Fruit fly (Drosophila melanogaster) whole organism, embryonic: Measurements from ENCODE around the gene bon.

ENCODE experiments used
- ATbp ChIP-seq: fragments of 200-800 bp; sonication (Bioruptor generic); optimal IDR thresholded peaks from 2 replicates; lab custom pipeline; 2017; ENCODE audit warnings: missing biosample characterization, mild to moderate bottlenecking, missing genetic modification characterization, missing genetic modification reagents
- Antp ChIP-seq: fragments of 200-800 bp; sonication (Bioruptor generic); optimal IDR thresholded peaks from 3 replicates; lab custom pipeline; 2016; ENCODE audit warnings: missing biosample characterization, missing genetic modification characterization
- Bteb2 ChIP-seq: fragments of 200-800 bp; sonication (Bioruptor generic); optimal IDR thresholded peaks from 2 replicates; lab custom pipeline; 2016; ENCODE audit warnings: missing biosample characterization, missing genetic modification characterization
- CG10543 ChIP-seq: fragments of 200-800 bp; sonication (Bioruptor generic); optimal IDR thresholded peaks from 3 replicates; lab custom pipeline; 2017; ENCODE audit warnings: missing biosample characterization, mild to moderate bottlenecking, missing genetic modification characterization, moderate library complexity
- CG13624 ChIP-seq: fragments of 200-800 bp; sonication (Bioruptor generic); optimal IDR thresholded peaks from 2 replicates; lab custom pipeline; 2016; ENCODE audit warnings: missing biosample characterization, missing genetic modification characterization
- CG14860 ChIP-seq: fragments of 200-800 bp; sonication (Bioruptor generic); IDR thresholded peaks from 3 replicates; pipeline ENCODE4 v1.3.6; 2022; ENCODE audit warnings: missing biosample characterization, missing genetic modification characterization; ENCODE audit not compliant: partially characterized antibody
- CG15696 ChIP-seq: fragments of 200-800 bp; sonication (Bioruptor generic); optimal IDR thresholded peaks from 2 replicates; lab custom pipeline; 2019; ENCODE audit warnings: missing biosample characterization, mild to moderate bottlenecking, missing genetic modification characterization, moderate library complexity
- CG17328 ChIP-seq: fragments of 200-800 bp; sonication (Bioruptor generic); IDR thresholded peaks from 2 replicates; pipeline ENCODE4 v1.3.6; 2022; ENCODE audit warnings: missing biosample characterization, missing genetic modification characterization
- CG17612 ChIP-seq: fragments of 200-800 bp; sonication (Bioruptor generic); IDR thresholded peaks from 2 replicates; pipeline ENCODE4 v1.3.6; 2022; ENCODE audit warnings: missing biosample characterization, missing genetic modification characterization
- CG2129 ChIP-seq: fragments of 200-800 bp; sonication (Bioruptor generic); IDR thresholded peaks from 2 replicates; pipeline ENCODE4 v1.3.6; 2022; ENCODE audit warnings: missing biosample characterization, missing genetic modification characterization; ENCODE audit not compliant: partially characterized antibody
- CG31441 ChIP-seq: fragments of 200-800 bp; sonication (Bioruptor generic); IDR thresholded peaks from 2 replicates; pipeline ENCODE4 v1.3.6; 2022; ENCODE audit warnings: missing biosample characterization, missing genetic modification characterization
- CG3407 ChIP-seq: fragments of 200-800 bp; sonication (Bioruptor generic); optimal IDR thresholded peaks from 2 replicates; lab custom pipeline; 2018; ENCODE audit warnings: missing biosample characterization, mild to moderate bottlenecking, missing genetic modification characterization
- CG7357 ChIP-seq: fragments of 200-800 bp; sonication (Bioruptor generic); IDR thresholded peaks from 3 replicates; pipeline ENCODE4 v1.3.6; 2022; ENCODE audit warnings: missing biosample characterization, missing genetic modification characterization
- CG7786 ChIP-seq: fragments of 200-800 bp; sonication (Bioruptor generic); optimal IDR thresholded peaks from 2 replicates; lab custom pipeline; 2016; ENCODE audit warnings: missing biosample characterization, missing genetic modification characterization
- CG7987 ChIP-seq: fragments of 200-800 bp; sonication (Bioruptor generic); optimal IDR thresholded peaks from 2 replicates; lab custom pipeline; 2018; ENCODE audit warnings: missing biosample characterization, mild to moderate bottlenecking, missing genetic modification characterization, moderate library complexity
- CG8281 ChIP-seq: fragments of 200-800 bp; sonication (Bioruptor generic); optimal IDR thresholded peaks from 2 replicates; lab custom pipeline; 2018; ENCODE audit warnings: missing biosample characterization, mild to moderate bottlenecking, missing genetic modification characterization, moderate library complexity
- CG9932 ChIP-seq: fragments of 200-800 bp; sonication (Bioruptor generic); IDR thresholded peaks from 2 replicates; pipeline ENCODE4 v1.3.6; 2022; ENCODE audit warnings: missing biosample characterization, missing genetic modification characterization
- CTCF ChIP-seq: fragments of 200-800 bp; sonication (Bioruptor generic); optimal IDR thresholded peaks from 2 replicates; lab custom pipeline; 2017; ENCODE audit warnings: missing biosample characterization, mild to moderate bottlenecking, missing genetic modification characterization, moderate library complexity
- Drgx ChIP-seq: fragments of 200-800 bp; sonication (Bioruptor generic); IDR thresholded peaks from 2 replicates; pipeline ENCODE4 v1.3.6; 2022; ENCODE audit warnings: missing biosample characterization, missing genetic modification characterization
- Kr ChIP-seq: fragments of 200-800 bp; sonication (Bioruptor generic); optimal IDR thresholded peaks from 2 replicates; lab custom pipeline; 2017; ENCODE audit warnings: missing biosample characterization, mild to moderate bottlenecking, missing genetic modification characterization
- Lim3 ChIP-seq: fragments of 200-800 bp; sonication (Bioruptor generic); IDR thresholded peaks from 2 replicates; pipeline ENCODE4 v1.3.6; 2022; ENCODE audit warnings: missing biosample characterization, missing genetic modification characterization
- Max ChIP-seq: fragments of 200-800 bp; sonication (Bioruptor generic); optimal IDR thresholded peaks from 2 replicates; lab custom pipeline; 2016; ENCODE audit warnings: missing biosample characterization, mild to moderate bottlenecking, missing genetic modification characterization
- NC2β ChIP-seq: fragments of 200-800 bp; sonication (Bioruptor generic); optimal IDR thresholded peaks from 2 replicates; lab custom pipeline; 2016; ENCODE audit warnings: missing biosample characterization, missing genetic modification characterization
- Neu2 ChIP-seq: fragments of 200-800 bp; sonication (Bioruptor generic); optimal IDR thresholded peaks from 3 replicates; lab custom pipeline; 2016; ENCODE audit warnings: missing biosample characterization, missing genetic modification characterization, borderline replicate concordance
- Nf-YC ChIP-seq: fragments of 200-800 bp; optimal IDR thresholded peaks from 3 replicates; lab custom pipeline; 2019; ENCODE audit warnings: missing biosample characterization, mild to moderate bottlenecking, missing genetic modification characterization, moderate library complexity
- Opbp ChIP-seq: fragments of 200-800 bp; sonication (Bioruptor generic); IDR thresholded peaks from 3 replicates; pipeline ENCODE4 v1.3.6; 2022; ENCODE audit warnings: missing biosample characterization, missing genetic modification characterization; ENCODE audit not compliant: partially characterized antibody
- Optix ChIP-seq: fragments of 200-800 bp; sonication (Bioruptor generic); IDR thresholded peaks from 3 replicates; pipeline ENCODE4 v1.3.6; 2022; ENCODE audit warnings: missing biosample characterization, missing genetic modification characterization
- Rfx ChIP-seq: fragments of 200-800 bp; sonication (Bioruptor generic); IDR thresholded peaks from 2 replicates; pipeline ENCODE4 v1.3.6; 2022; ENCODE audit warnings: missing biosample characterization, missing genetic modification characterization
- Sox100B ChIP-seq: fragments of 200-800 bp; sonication (Bioruptor generic); optimal IDR thresholded peaks from 3 replicates; lab custom pipeline; 2018; ENCODE audit warnings: missing biosample characterization, mild to moderate bottlenecking, missing genetic modification characterization
- Vsx1 ChIP-seq: fragments of 200-800 bp; sonication (Bioruptor generic); optimal IDR thresholded peaks from 2 replicates; lab custom pipeline; 2017; ENCODE audit warnings: missing biosample characterization, mild to moderate bottlenecking, missing genetic modification characterization, missing genetic modification reagents
- az2 ChIP-seq: fragments of 200-800 bp; sonication (Bioruptor generic); optimal IDR thresholded peaks from 3 replicates; lab custom pipeline; 2016; ENCODE audit warnings: missing biosample characterization, missing genetic modification characterization
- caup ChIP-seq: fragments of 200-800 bp; sonication (Bioruptor generic); optimal IDR thresholded peaks from 3 replicates; lab custom pipeline; 2017; ENCODE audit warnings: missing biosample characterization, mild to moderate bottlenecking, missing genetic modification characterization, moderate library complexity; ENCODE audit not compliant: severe bottlenecking
- chif ChIP-seq, 2 experiments: fragments of 200-800 bp; sonication (Bioruptor generic); optimal IDR thresholded peaks; 3 replicates each; lab custom pipeline; 2016; ENCODE audit warnings: missing biosample characterization in 2 of 2, missing genetic modification characterization in 2 of 2
- eve ChIP-seq, 2 experiments: fragments of >200 bp; optimal IDR thresholded peaks; 2 replicates each; lab custom pipeline; 2017; ENCODE audit warnings: missing biosample characterization in 2 of 2, missing genetic modification characterization in 2 of 2
- fd102C ChIP-seq: fragments of 200-800 bp; sonication (Bioruptor generic); optimal IDR thresholded peaks from 2 replicates; lab custom pipeline; 2018; ENCODE audit warnings: missing biosample characterization, mild to moderate bottlenecking, missing genetic modification characterization, moderate library complexity
- fd96Cb ChIP-seq: fragments of 200-800 bp; sonication (Bioruptor generic); optimal IDR thresholded peaks from 2 replicates; lab custom pipeline; 2018; ENCODE audit warnings: missing biosample characterization, mild to moderate bottlenecking, missing genetic modification characterization, moderate library complexity
- gce ChIP-seq: fragments of 200-800 bp; sonication (Bioruptor generic); IDR thresholded peaks from 3 replicates; pipeline ENCODE4 v1.3.6; 2022; ENCODE audit warnings: missing biosample characterization, missing genetic modification characterization
- grau ChIP-seq: fragments of 200-800 bp; optimal IDR thresholded peaks from 3 replicates; lab custom pipeline; 2019; ENCODE audit warnings: missing biosample characterization, mild to moderate bottlenecking, missing genetic modification characterization, moderate library complexity
- gro ChIP-seq: fragments of 200-800 bp; sonication (Bioruptor generic); optimal IDR thresholded peaks from 2 replicates; lab custom pipeline; 2016; ENCODE audit warnings: missing biosample characterization, missing genetic modification characterization
- ham ChIP-seq: fragments of 200-800 bp; sonication (Bioruptor generic); IDR thresholded peaks from 2 replicates; pipeline ENCODE4 v1.3.6; 2022; ENCODE audit warnings: missing biosample characterization, missing genetic modification characterization
- hkb ChIP-seq, 2 experiments: fragments of 200-800 bp in 1 of 2; fragments of >200 bp in 1 of 2; sonication (Bioruptor generic) in 1 of 2; IDR thresholded peaks in 1 of 2; optimal IDR thresholded peaks in 1 of 2; 2 replicates each; pipeline versions ENCODE4 v1.3.6 to Lab custom; 2017 to 2022; ENCODE audit warnings: missing biosample characterization in 1 of 2, missing genetic modification characterization in 1 of 2
- ind ChIP-seq: fragments of 200-800 bp; sonication (Bioruptor generic); optimal IDR thresholded peaks from 3 replicates; lab custom pipeline; 2016; ENCODE audit warnings: missing biosample characterization, missing genetic modification characterization
- jigr1 ChIP-seq: fragments of 200-800 bp; sonication (Bioruptor generic); IDR thresholded peaks from 3 replicates; pipeline ENCODE4 v1.3.6; 2022; ENCODE audit warnings: missing biosample characterization, missing genetic modification characterization
- luna ChIP-seq: fragments of 200-800 bp; sonication (Bioruptor generic); optimal IDR thresholded peaks from 2 replicates; lab custom pipeline; 2016; ENCODE audit warnings: missing biosample characterization, missing genetic modification characterization
- nmo ChIP-seq: fragments of 200-800 bp; sonication (Bioruptor generic); optimal IDR thresholded peaks from 2 replicates; lab custom pipeline; 2018; ENCODE audit warnings: missing biosample characterization, mild to moderate bottlenecking, missing genetic modification characterization, moderate library complexity
- pita ChIP-seq: fragments of 200-800 bp; sonication (Bioruptor generic); optimal IDR thresholded peaks from 2 replicates; lab custom pipeline; 2017; ENCODE audit warnings: missing biosample characterization, mild to moderate bottlenecking, missing genetic modification characterization
- row ChIP-seq: fragments of 200-800 bp; sonication (Bioruptor generic); IDR thresholded peaks from 3 replicates; pipeline ENCODE4 v1.3.6; 2022; ENCODE audit warnings: missing biosample characterization, missing genetic modification characterization
- sens ChIP-seq: fragments of 200-800 bp; sonication (Bioruptor generic); peaks from one replicate; lab custom pipeline; 2016; ENCODE audit warnings: missing biosample characterization, missing genetic modification characterization
- sens-2 ChIP-seq: fragments of 200-800 bp; sonication (Bioruptor generic); IDR thresholded peaks from 2 replicates; pipeline ENCODE4 v1.3.6; 2022; ENCODE audit warnings: missing biosample characterization, missing genetic modification characterization
- wek ChIP-seq: fragments of 200-800 bp; sonication (Bioruptor generic); optimal IDR thresholded peaks from 3 replicates; lab custom pipeline; 2018; ENCODE audit warnings: missing biosample characterization, mild to moderate bottlenecking, missing genetic modification characterization, moderate library complexity
- zfh1 ChIP-seq: fragments of 200-800 bp; sonication (Bioruptor generic); IDR thresholded peaks from 3 replicates; pipeline ENCODE4 v1.3.6; 2022; ENCODE audit warnings: missing biosample characterization, missing genetic modification characterization

The bon gene

DNA sequence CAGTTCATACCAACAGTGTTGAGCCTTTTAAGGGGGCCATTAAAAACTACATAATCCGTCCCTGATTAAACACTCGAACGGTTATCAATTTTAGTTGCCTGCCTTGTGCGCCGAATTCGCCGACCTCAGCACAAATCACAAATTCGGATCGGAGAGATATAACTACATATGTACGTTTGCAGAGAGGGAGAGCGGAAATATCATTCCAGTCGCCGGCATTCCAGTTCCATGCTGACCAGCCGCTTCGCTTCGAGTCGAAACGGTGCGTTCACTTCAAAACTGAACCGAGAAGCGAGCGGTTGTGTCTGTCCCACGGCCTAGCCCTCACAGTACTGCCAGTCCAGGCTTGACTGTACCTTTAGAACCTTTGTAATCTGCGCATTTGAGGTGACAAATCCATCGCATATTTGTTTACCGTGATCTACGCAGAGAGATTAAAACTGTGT is 18.4 kb upstream of the bon start (continued):
- TF ChIP-seq Antp = peak; percentile 19
- no peak for TF ChIP-seq fd102C (GFP tag; lab: Kevin White, UChicago)
- peak; percentile 42 for TF ChIP-seq caup
- no peak for TF ChIP-seq nmo (GFP tag; lab: Kevin White, UChicago)
- no peak for TF ChIP-seq Vsx1
- TF ChIP-seq Drgx = 0 out of 2 replicates have a peak, but pooled peaks have one; percentile 15
- TF ChIP-seq Sox100B (GFP tag; lab: Kevin White, UChicago) = no peak
- no peak for TF ChIP-seq NC2β (GFP tag; lab: Kevin White, UChicago)
- TF ChIP-seq Optix (GFP tag; lab: Robert Waterston, UW) = peak; percentile 16; the same call in 1 of the 3 replicates
- no peak for TF ChIP-seq CG17328 (GFP tag; lab: Robert Waterston, UW)
- TF ChIP-seq Lim3 (GFP tag; lab: Robert Waterston, UW) = no peak
- TF ChIP-seq CG13624 (GFP tag; lab: Kevin White, UChicago) = peak; percentile 11
- TF ChIP-seq jigr1 (GFP tag; lab: Robert Waterston, UW) = no peak
- peak; percentile 75 for TF ChIP-seq sens-2 (GFP tag; lab: Robert Waterston, UW)
- TF ChIP-seq CG9932 = peak; percentile 34; the same call in 1 of the 2 replicates
- peak; percentile 30 for TF ChIP-seq CG7987 (GFP tag; lab: Kevin White, UChicago)
- TF ChIP-seq wek = peak; percentile 5
- no peak for TF ChIP-seq ham (GFP tag; lab: Robert Waterston, UW)
- TF ChIP-seq gro = peak; percentile 49
- peak; percentile 45; the same call in 1 of the 3 replicates for TF ChIP-seq gce (GFP tag; lab: Robert Waterston, UW)
- no peak for TF ChIP-seq CG15696 (tag; lab: Kevin White, UChicago)
- TF ChIP-seq hkb (optimal IDR thresholded peaks at IDR 0.05; lab: Kevin White, UChicago) = no peak
- no peak for TF ChIP-seq hkb (GFP tag; IDR thresholded peaks at IDR 0.05; lab: Robert Waterston, UW)
- TF ChIP-seq grau (tag; lab: Kevin White, UChicago) = peak; percentile 88
- TF ChIP-seq Opbp (GFP tag; lab: Robert Waterston, UW) = no peak
- TF ChIP-seq chif (GFP tag; optimal IDR thresholded peaks at IDR 0.05; lab: Kevin White, UChicago) = no peak
- TF ChIP-seq fd96Cb (tag; lab: Kevin White, UChicago) = no peak
- TF ChIP-seq CG7786 = no peak
- no peak for TF ChIP-seq Neu2 (GFP tag; lab: Kevin White, UChicago)
- peak; percentile 84 for TF ChIP-seq CG10543 (GFP tag; lab: Kevin White, UChicago)
- no peak for TF ChIP-seq az2 (GFP tag; lab: Kevin White, UChicago)
- peak; percentile 54 for TF ChIP-seq sens (GFP tag; lab: Kevin White, UChicago)
- TF ChIP-seq Bteb2 (GFP tag; lab: Kevin White, UChicago) = no peak
- no peak for TF ChIP-seq CG8281 (tag; lab: Kevin White, UChicago)
- no peak for TF ChIP-seq CG2129 (GFP tag; lab: Robert Waterston, UW)
- no peak for TF ChIP-seq CG7357 (GFP tag; lab: Robert Waterston, UW)
- TF ChIP-seq row (GFP tag; lab: Robert Waterston, UW) = peak; percentile 14; the same call in 1 of the 3 replicates
- TF ChIP-seq CG3407 = no peak
- peak; percentile 38 for TF ChIP-seq Nf-YC (tag; lab: Kevin White, UChicago)
- no peak for TF ChIP-seq eve (GFP tag; optimal IDR thresholded peaks at IDR 0.05; lab: Kevin White, UChicago)
- TF ChIP-seq zfh1 (GFP tag; lab: Robert Waterston, UW) = no peak
- TF ChIP-seq CG14860 (GFP tag; lab: Robert Waterston, UW) = no peak
- TF ChIP-seq Kr = no peak
- no peak for TF ChIP-seq CTCF
- TF ChIP-seq CG31441 = no peak; the same call in 1 of the 2 replicates
- no peak for TF ChIP-seq CG17612 (GFP tag; lab: Robert Waterston, UW)
- TF ChIP-seq ind (GFP tag; lab: Kevin White, UChicago) = no peak
- peak; percentile 58 for TF ChIP-seq Max (GFP tag; lab: Kevin White, UChicago)
- TF ChIP-seq pita (GFP tag; lab: Kevin White, UChicago) = no peak
- TF ChIP-seq luna = no peak
- no peak for TF ChIP-seq ATbp
- peak; percentile 15; the same call in 1 of the 2 replicates for TF ChIP-seq Rfx
